Worm (Caenorhabditis elegans) whole organism, young adult: Measurements from ENCODE around the gene Y38H6C.4.

Experiments used
- B0035.1 ChIP-seq: sonication (generic microtip); optimal IDR thresholded peaks from 2 replicates; lab custom pipeline; 2016; ENCODE audit warnings: missing genetic modification characterization, mild to moderate bottlenecking, missing compliant biosample characterization, missing genotype, missing genetic modification reagents
- F33H1.4 ChIP-seq: fragments of 200-800 bp; sonication (Bioruptor generic); IDR thresholded peaks from 2 replicates; pipeline ENCODE4 v1.3.6; 2022; ENCODE audit warnings: missing genetic modification reagents, missing genetic modification characterization, missing compliant biosample characterization
- F49E8.2 ChIP-seq: sonication (generic microtip); optimal IDR thresholded peaks from 3 replicates; lab custom pipeline; 2017; ENCODE audit warnings: missing genetic modification characterization, mild to moderate bottlenecking, missing compliant biosample characterization, antibody characterized with exemption, moderate library complexity; ENCODE audit not compliant: insufficient read depth
- F57A8.1 ChIP-seq: fragments of 200-800 bp; sonication (Bioruptor generic); optimal IDR thresholded peaks from 2 replicates; lab custom pipeline; 2018; ENCODE audit warnings: mild to moderate bottlenecking, missing genetic modification characterization, moderate library complexity, missing compliant biosample characterization
- F57C9.4 ChIP-seq: sonication (generic microtip); optimal IDR thresholded peaks from 2 replicates; lab custom pipeline; 2017; ENCODE audit warnings: mild to moderate bottlenecking, missing genetic modification characterization, missing compliant biosample characterization
- Y67H2A.10 ChIP-seq: fragments of 200-800 bp; sonication (Bioruptor generic); conservative IDR thresholded peaks from 2 replicates; pipeline ENCODE4 v1.3.6; 2022; ENCODE audit warnings: missing genetic modification reagents, missing genetic modification characterization, missing compliant biosample characterization
- Y79H2A.3 ChIP-seq: fragments of 200-800 bp; sonication (Bioruptor generic); conservative IDR thresholded peaks from 2 replicates; pipeline ENCODE4 v1.3.6; 2022; ENCODE audit warnings: missing genetic modification reagents, missing genetic modification characterization, missing compliant biosample characterization
- ama-1 ChIP-seq, 3 experiments: fragments of 150-350 bp in 1 of 3; sonication (generic microtip) in 2 of 3; optimal IDR thresholded peaks; 2 replicates each; lab custom pipeline; 2014 to 2018; ENCODE audit warnings: missing biosample characterization in 2 of 3, missing genetic modification characterization in 2 of 3, missing genetic modification reagents in 2 of 3
- atf-7 ChIP-seq: sonication (generic microtip); optimal IDR thresholded peaks from 2 replicates; lab custom pipeline; 2017; ENCODE audit warnings: mild to moderate bottlenecking, missing genetic modification characterization, missing compliant biosample characterization
- attf-5 ChIP-seq: fragments of 200-800 bp; sonication (Bioruptor generic); optimal IDR thresholded peaks from 2 replicates; lab custom pipeline; 2018; ENCODE audit warnings: mild to moderate bottlenecking, missing genetic modification characterization, missing compliant biosample characterization
- ccch-3 ChIP-seq: fragments of 200-800 bp; sonication (Bioruptor generic); optimal IDR thresholded peaks from 2 replicates; lab custom pipeline; 2018; ENCODE audit warnings: mild to moderate bottlenecking, missing genetic modification characterization, missing compliant biosample characterization
- cebp-1 ChIP-seq, 2 experiments: fragments of 200-800 bp in 1 of 2; sonication (Bioruptor generic) in 1 of 2; sonication (generic microtip) in 1 of 2; IDR thresholded peaks in 1 of 2; optimal IDR thresholded peaks in 1 of 2; 2 replicates each; pipeline versions ENCODE4 v1.3.6 to Lab custom; 2017 to 2022; ENCODE audit warnings: missing compliant biosample characterization in 2 of 2, missing genetic modification characterization in 2 of 2, mild to moderate bottlenecking in 1 of 2, missing genetic modification reagents in 1 of 2, moderate library complexity in 1 of 2
- cebp-2 ChIP-seq: fragments of 200-800 bp; sonication (Bioruptor generic); IDR thresholded peaks from 2 replicates; pipeline ENCODE4 v1.3.6; 2022; ENCODE audit warnings: missing genetic modification characterization, missing compliant biosample characterization
- ceh-91 ChIP-seq: fragments of 200-800 bp; sonication (Bioruptor generic); IDR thresholded peaks from 2 replicates; pipeline ENCODE4 v1.3.6; 2022; ENCODE audit warnings: missing genetic modification reagents, missing genetic modification characterization, missing compliant biosample characterization
- die-1 ChIP-seq: sonication (generic microtip); optimal IDR thresholded peaks from 2 replicates; lab custom pipeline; 2016; ENCODE audit warnings: missing genotype, mild to moderate bottlenecking, missing genetic modification characterization, missing compliant biosample characterization
- dpl-1 ChIP-seq: fragments of 150-350 bp; optimal IDR thresholded peaks from 2 replicates; lab custom pipeline; 2014; ENCODE audit warnings: missing biosample characterization, missing genetic modification reagents, missing genetic modification characterization
- egl-18 ChIP-seq: fragments of 200-800 bp; sonication (Bioruptor generic); IDR thresholded peaks from 2 replicates; pipeline ENCODE4 v1.3.6; 2022; ENCODE audit warnings: missing genetic modification reagents, missing genetic modification characterization, missing compliant biosample characterization
- egl-44 ChIP-seq: fragments of 200-800 bp; sonication (Bioruptor generic); IDR thresholded peaks from 2 replicates; pipeline ENCODE4 v1.3.6; 2022; ENCODE audit warnings: missing genetic modification reagents, missing genetic modification characterization, missing compliant biosample characterization
- ekl-4 ChIP-seq: fragments of 200-800 bp; sonication (Bioruptor generic); IDR thresholded peaks from 2 replicates; pipeline ENCODE4 v1.3.6; 2022; ENCODE audit warnings: missing genetic modification reagents, missing genetic modification characterization, missing compliant biosample characterization
- gei-17 ChIP-seq: fragments of 200-800 bp; sonication (Bioruptor generic); optimal IDR thresholded peaks from 2 replicates; lab custom pipeline; 2018; ENCODE audit warnings: mild to moderate bottlenecking, missing genetic modification characterization, missing compliant biosample characterization
- him-1 ChIP-seq: sonication (generic microtip); optimal IDR thresholded peaks from 2 replicates; lab custom pipeline; 2016; ENCODE audit warnings: missing genotype, missing genetic modification reagents, missing genetic modification characterization, missing compliant biosample characterization
- hlh-26 ChIP-seq: fragments of 200-800 bp; sonication (Bioruptor generic); conservative IDR thresholded peaks from 2 replicates; pipeline ENCODE4 v1.3.6; 2022; ENCODE audit warnings: missing genetic modification reagents, missing genetic modification characterization, missing compliant biosample characterization
- let-607 ChIP-seq, 2 experiments: fragments of 200-800 bp in 1 of 2; sonication (Bioruptor generic) in 1 of 2; sonication (generic microtip) in 1 of 2; optimal IDR thresholded peaks; 2 replicates each; lab custom pipeline; 2016 to 2018; ENCODE audit warnings: mild to moderate bottlenecking in 2 of 2, missing compliant biosample characterization in 2 of 2, missing genetic modification characterization in 2 of 2, moderate library complexity in 2 of 2, missing genotype in 1 of 2
- lin-54 ChIP-seq: fragments of 200-800 bp; sonication (Bioruptor generic); optimal IDR thresholded peaks from 2 replicates; lab custom pipeline; 2018; ENCODE audit warnings: mild to moderate bottlenecking, missing genetic modification characterization, missing compliant biosample characterization
- madf-10 ChIP-seq: sonication (generic microtip); optimal IDR thresholded peaks from 2 replicates; lab custom pipeline; 2016; ENCODE audit warnings: mild to moderate bottlenecking, missing genetic modification characterization, missing compliant biosample characterization
- mcd-1 ChIP-seq: fragments of 200-800 bp; sonication (Bioruptor generic); IDR thresholded peaks from 2 replicates; pipeline ENCODE4 v1.3.6; 2022; ENCODE audit warnings: missing genetic modification reagents, missing genetic modification characterization, missing compliant biosample characterization
- nfya-1 ChIP-seq: sonication (generic microtip); optimal IDR thresholded peaks from 2 replicates; lab custom pipeline; 2017; ENCODE audit warnings: antibody characterized with exemption, missing compliant biosample characterization, missing genetic modification characterization, borderline replicate concordance; ENCODE audit not compliant: insufficient read depth
- nfyb-1 ChIP-seq: fragments of 200-800 bp; sonication (Bioruptor generic); IDR thresholded peaks from 2 replicates; pipeline ENCODE4 v1.3.6; 2022; ENCODE audit warnings: missing genetic modification reagents, missing genetic modification characterization, missing compliant biosample characterization
- nhr-120 ChIP-seq: fragments of 200-800 bp; sonication (Bioruptor generic); IDR thresholded peaks from 2 replicates; pipeline ENCODE4 v1.3.6; 2022; ENCODE audit warnings: missing genetic modification characterization, missing compliant biosample characterization
- nhr-179 ChIP-seq: sonication (generic microtip); optimal IDR thresholded peaks from 2 replicates; lab custom pipeline; 2016; ENCODE audit warnings: mild to moderate bottlenecking, missing genetic modification characterization, missing compliant biosample characterization
- nhr-80 ChIP-seq: sonication (generic microtip); optimal IDR thresholded peaks from 2 replicates; lab custom pipeline; 2016; ENCODE audit warnings: missing genetic modification characterization, missing compliant biosample characterization
- nhr-90 ChIP-seq: sonication (generic microtip); optimal IDR thresholded peaks from 2 replicates; lab custom pipeline; 2016; ENCODE audit warnings: missing genotype, mild to moderate bottlenecking, missing genetic modification characterization, missing compliant biosample characterization
- snpc-1.1 ChIP-seq: sonication (generic microtip); optimal IDR thresholded peaks from 2 replicates; lab custom pipeline; 2017; ENCODE audit warnings: missing genetic modification characterization, mild to moderate bottlenecking, missing compliant biosample characterization, antibody characterized with exemption, moderate library complexity, missing genotype, missing genetic modification reagents; ENCODE audit not compliant: insufficient read depth
- snpc-4 ChIP-seq, 5 experiments: fragments of 150-350 bp in 1 of 5; sonication (generic microtip) in 4 of 5; optimal IDR thresholded peaks; 2 replicates each; lab custom pipeline; 2014 to 2018; ENCODE audit warnings: missing genetic modification characterization in 5 of 5, missing biosample characterization in 3 of 5, antibody characterized with exemption in 2 of 5, mild to moderate bottlenecking in 2 of 5, missing compliant biosample characterization in 2 of 5, missing genotype in 2 of 5, moderate library complexity in 2 of 5, missing genetic modification reagents in 1 of 5
- tbp1 ChIP-seq: fragments of 200-800 bp; sonication (Bioruptor generic); optimal IDR thresholded peaks from 2 replicates; lab custom pipeline; 2018; ENCODE audit warnings: mild to moderate bottlenecking, missing genetic modification characterization, missing compliant biosample characterization
- tbx-9 ChIP-seq: sonication (generic microtip); optimal IDR thresholded peaks from 2 replicates; lab custom pipeline; 2016; ENCODE audit warnings: borderline replicate concordance, missing genetic modification characterization, inconsistent platforms, missing compliant biosample characterization
- zim-3 ChIP-seq: sonication (generic microtip); optimal IDR thresholded peaks from 2 replicates; lab custom pipeline; 2017; ENCODE audit warnings: mild to moderate bottlenecking, missing genetic modification characterization, moderate library complexity, missing compliant biosample characterization
- ztf-18 ChIP-seq: sonication (generic microtip); optimal IDR thresholded peaks from 2 replicates; lab custom pipeline; 2016; ENCODE audit warnings: missing genotype, mild to moderate bottlenecking, missing genetic modification characterization, missing compliant biosample characterization
- ztf-22 ChIP-seq: fragments of 200-800 bp; sonication (Bioruptor generic); optimal IDR thresholded peaks from 2 replicates; lab custom pipeline; 2018; ENCODE audit warnings: mild to moderate bottlenecking, missing genetic modification characterization, moderate library complexity, missing compliant biosample characterization
- ztf-28 ChIP-seq: fragments of 200-800 bp; sonication (Bioruptor generic); IDR thresholded peaks from 2 replicates; pipeline ENCODE4 v1.3.6; 2022; ENCODE audit warnings: missing genetic modification reagents, missing genetic modification characterization, missing compliant biosample characterization
- ztf-3 ChIP-seq: fragments of 200-800 bp; sonication (Bioruptor generic); optimal IDR thresholded peaks from 2 replicates; lab custom pipeline; 2018; ENCODE audit warnings: mild to moderate bottlenecking, missing genetic modification characterization, missing compliant biosample characterization
- ztf-6 ChIP-seq: fragments of 200-800 bp; sonication (Bioruptor generic); IDR thresholded peaks from 2 replicates; pipeline ENCODE4 v1.3.6; 2022; ENCODE audit warnings: missing genetic modification reagents, missing genetic modification characterization, missing compliant biosample characterization

Gene Y38H6C.4

ce11 chrV:20500405-20500804 is 4.5 kb downstream of the Y38H6C.4 start, which contains the start of gene dct-14:
dct-14 (minus strand) TSS chrV:20500505.
- TF ChIP-seq ztf-3 (no peak), nhr-120 (GFP tag; lab: Robert Waterston, UW) (no peak)

DNA sequence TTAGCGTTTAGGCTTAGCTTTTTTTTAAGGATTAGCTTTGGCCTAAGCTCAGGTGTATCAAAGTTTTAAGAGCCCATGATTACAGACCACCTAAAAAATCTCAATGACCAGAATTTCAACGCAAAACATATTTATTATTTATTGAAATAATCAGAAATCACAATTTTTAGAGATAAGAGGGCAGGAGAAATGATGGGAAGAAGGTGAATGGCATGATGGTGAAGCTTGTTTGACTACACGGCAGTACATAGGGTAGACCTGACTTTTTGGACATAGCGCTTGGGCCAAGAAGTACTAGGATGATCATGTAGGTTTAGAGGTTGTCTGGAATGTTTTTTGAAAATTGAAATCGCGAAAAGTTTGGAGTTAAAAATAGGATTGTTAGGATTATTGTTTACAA is 5.3 kb downstream of the Y38H6C.4 start:
- TF ChIP-seq lin-54 (GFP tag; lab: Kevin White, UChicago), result no peak
- TF ChIP-seq F57A8.1, result no peak
- TF ChIP-seq ccch-3 (GFP tag; lab: Kevin White, UChicago), result no peak
- TF ChIP-seq ztf-6 (GFP tag; lab: Robert Waterston, UW), result no peak
- TF ChIP-seq Y67H2A.10 (GFP tag; lab: Robert Waterston, UW), result no peak
- TF ChIP-seq nhr-80, result peak; percentile 23
- no peak for TF ChIP-seq ztf-18
- TF ChIP-seq let-607 (tag; optimal IDR thresholded peaks at IDR 0.05; lab: Kevin White, UChicago), result peak in 1 of 2 experiments; percentile 12

DNA sequence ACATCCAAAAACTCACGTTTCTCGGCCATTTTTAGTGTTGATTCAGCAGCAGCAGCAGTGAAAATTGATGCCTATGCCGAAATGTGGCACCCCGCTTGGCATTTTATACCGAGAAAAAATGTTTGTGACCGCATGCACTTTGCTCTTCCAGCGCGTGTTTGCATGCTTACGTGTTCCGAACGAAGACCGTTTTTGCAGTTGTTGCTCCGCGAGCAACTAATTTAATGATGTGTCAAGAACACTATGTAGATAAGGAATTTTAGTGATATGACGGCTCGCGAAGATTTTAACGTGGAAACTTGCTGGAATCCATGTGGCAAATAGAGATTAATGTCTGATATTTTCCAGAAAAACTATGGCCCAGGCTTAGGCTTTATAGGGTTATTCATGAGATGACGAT is 5.9 kb downstream of the Y38H6C.4 start, which contains the start of gene dct-16:
Gene dct-16, minus strand, starts transcription at position 78 of the 400 bp plus-strand sequence.
- TF ChIP-seq tbp1 (GFP tag; lab: Kevin White, UChicago) (peak; percentile 41), snpc-1.1 (tag; lab: Kevin White, UChicago) (no peak), egl-18 (GFP tag; lab: Robert Waterston, UW) (no peak), nfyb-1 (GFP tag; lab: Robert Waterston, UW) (peak; percentile 69; the same call in 1 of the 2 replicates), cebp-1 (GFP tag; IDR thresholded peaks at IDR 0.05; lab: Robert Waterston, UW) (no peak), cebp-1 (tag; optimal IDR thresholded peaks at IDR 0.05; lab: Kevin White, UChicago) (no peak), nhr-179 (tag; lab: Kevin White, UChicago) (no peak), egl-44 (GFP tag; lab: Robert Waterston, UW) (0 out of 2 replicates have a peak, but pooled peaks have one; percentile 47), atf-7 (peak; percentile 37), let-607 (tag; optimal IDR thresholded peaks at IDR 0.05; lab: Kevin White, UChicago) (peak; percentile 95 to 97), F49E8.2 (no peak), nhr-90 (tag; lab: Kevin White, UChicago) (peak; percentile 44), ekl-4 (0 out of 2 replicates have a peak, but pooled peaks have one; percentile 36), ztf-22 (peak; percentile 26), nhr-80 (peak; percentile 96), hlh-26 (GFP tag; lab: Robert Waterston, UW) (no peak), mcd-1 (GFP tag; lab: Robert Waterston, UW) (0 out of 2 replicates have a peak, but pooled peaks have one; percentile 19), die-1 (no peak)

- TF ChIP-seq F33H1.4 (GFP tag; lab: Robert Waterston, UW) (0 out of 2 replicates have a peak, but pooled peaks have one; percentile 14), snpc-4 (GFP tag; optimal IDR thresholded peaks at IDR 0.05; lab: Kevin White, UChicago) (no peak), snpc-4 (tag; optimal IDR thresholded peaks at IDR 0.05; lab: Kevin White, UChicago) (peak in 1 of 4 experiments; percentile 23), attf-5 (GFP tag; lab: Kevin White, UChicago) (no peak), ztf-28 (GFP tag; lab: Robert Waterston, UW) (no peak), nfya-1 (no peak), Y79H2A.3 (no peak), tbx-9 (tag; lab: Kevin White, UChicago) (no peak), him-1 (tag; lab: Kevin White, UChicago) (no peak), madf-10 (tag; lab: Kevin White, UChicago) (peak; percentile 49), F57C9.4 (peak; percentile 11), gei-17 (GFP tag; lab: Kevin White, UChicago) (peak; percentile 16), zim-3 (tag; lab: Kevin White, UChicago) (peak; percentile 4), cebp-2 (GFP tag; lab: Robert Waterston, UW) (peak; percentile 42; the same call in 1 of the 2 replicates), dpl-1 (GFP tag; lab: Kevin White, UChicago) (no peak), ceh-91 (GFP tag; lab: Robert Waterston, UW) (peak; percentile 42; the same call in 1 of the 2 replicates), ama-1 (optimal IDR thresholded peaks at IDR 0.05; lab: Kevin White, UChicago) (no peak), ama-1 (GFP tag; optimal IDR thresholded peaks at IDR 0.05; lab: Kevin White, UChicago) (no peak), B0035.1 (tag; lab: Kevin White, UChicago) (peak; percentile 30)
Observed at ce11 chrV:20497537-20497936, 7.4 kb downstream of the Y38H6C.4 start.
